Fruit fly (Drosophila melanogaster): ENCODE measurements around the gene CG6310.

The CG6310 gene

DNA sequence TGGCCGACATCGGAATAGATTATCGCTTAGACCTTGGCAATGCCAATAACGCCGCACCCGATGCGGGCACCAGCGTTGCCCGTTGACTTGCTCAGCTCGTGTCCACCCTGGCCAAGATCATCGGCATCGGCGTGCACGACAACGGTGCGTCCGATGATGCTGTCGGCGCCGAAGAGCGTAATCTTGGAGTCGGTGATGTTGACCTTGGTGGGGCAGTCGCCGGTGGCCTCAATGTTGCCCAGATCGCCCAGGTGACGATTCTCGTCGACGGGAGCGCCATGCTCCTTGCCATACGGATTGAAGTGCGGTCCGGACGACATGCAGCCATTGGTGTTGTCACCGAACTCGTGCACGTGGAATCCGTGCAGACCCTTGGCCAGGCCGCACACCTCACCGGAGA, 42.8 kb upstream of the CG6310 start (continued):
- TF ChIP-seq CG10654 (GFP tag; optimal IDR thresholded peaks at IDR 0.05): no peak
- no peak for TF ChIP-seq org-1 (GFP tag; optimal IDR thresholded peaks at IDR 0.05)
- TF ChIP-seq CG18599 (GFP tag; optimal IDR thresholded peaks at IDR 0.05): no peak
- 0 out of 2 replicates have a peak, but pooled peaks have one; percentile 16 for TF ChIP-seq CG11696 (GFP tag; IDR thresholded peaks at IDR 0.05)

DNA sequence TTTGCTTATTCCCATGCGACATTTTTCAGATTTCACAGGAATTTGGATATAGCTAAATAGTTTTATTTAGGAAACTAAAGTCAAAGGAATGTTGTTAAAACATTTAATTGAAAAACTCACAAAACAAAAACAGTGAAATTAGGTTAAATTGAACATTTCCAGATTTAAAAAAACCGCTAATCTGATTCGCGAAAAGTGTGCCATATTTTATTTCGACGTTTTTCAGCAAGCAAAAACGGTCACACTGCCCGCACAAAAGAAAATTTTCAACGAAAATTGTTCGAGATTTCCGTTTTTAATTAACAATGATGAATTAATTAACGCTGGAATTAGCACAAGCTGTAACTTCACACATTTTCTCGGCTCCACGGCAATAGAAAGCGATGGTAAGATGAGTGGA, 39.8 kb upstream of the CG6310 start, which contains the start of the genes CG34012 and emei:
CG34012 (minus strand) TSS at position 52 of the 400 bp plus-strand sequence.
emei (plus strand) TSS at position 237 of the 400 bp plus-strand sequence.
- TF ChIP-seq Dfd (GFP tag; optimal IDR thresholded peaks at IDR 0.05) (no peak), CG8359 (GFP tag; optimal IDR thresholded peaks at IDR 0.05; ENCODE audit: borderline replicate concordance) (no peak), Scr (GFP tag; IDR thresholded peaks at IDR 0.05; ENCODE audit: partially characterized antibody) (no peak), CG34422 (GFP tag; IDR thresholded peaks at IDR 0.05) (0 out of 3 replicates have a peak, but pooled peaks have one; percentile 37), ara (GFP tag; IDR thresholded peaks at IDR 0.05) (no peak), fd3F (GFP tag; optimal IDR thresholded peaks at IDR 0.05) (no peak), ash1 (GFP tag; optimal IDR thresholded peaks at IDR 0.05) (no peak), cas (GFP tag; IDR thresholded peaks at IDR 0.05) (no peak), lmd (GFP tag; IDR thresholded peaks at IDR 0.05) (no peak), pita (GFP tag; optimal IDR thresholded peaks at IDR 0.05) (no peak), Aef1 (GFP tag; IDR thresholded peaks at IDR 0.05) (no peak), CG17385 (GFP tag; optimal IDR thresholded peaks at IDR 0.05) (no peak), D19A (tag; optimal IDR thresholded peaks at IDR 0.05) (no peak), ap (GFP tag; IDR thresholded peaks at IDR 0.05) (no peak), Max (GFP tag; optimal IDR thresholded peaks at IDR 0.05) (no peak), ab (GFP tag; optimal IDR thresholded peaks at IDR 0.05) (no peak), dmrt99B (tag; optimal IDR thresholded peaks at IDR 0.05) (no peak), pzg (GFP tag; optimal IDR thresholded peaks at IDR 0.05) (peak; percentile 43), CG9797 (GFP tag; optimal IDR thresholded peaks at IDR 0.05) (peak; percentile 47), hth (optimal IDR thresholded peaks at IDR 0.05) (no peak), CG6791 (GFP tag; IDR thresholded peaks at IDR 0.05; ENCODE audit: partially characterized antibody) (no peak), Med (GFP tag) (no peak), CG14667 (GFP tag; IDR thresholded peaks at IDR 0.05) (no peak), chn (GFP tag; optimal IDR thresholded peaks at IDR 0.05) (no peak), CG3163 (GFP tag; optimal IDR thresholded peaks at IDR 0.05) (no peak), Hr3 (GFP tag; optimal IDR thresholded peaks at IDR 0.05) (no peak), zen (tag; optimal IDR thresholded peaks at IDR 0.05) (no peak), CG7357 (GFP tag; IDR thresholded peaks at IDR 0.05) (no peak), cwo (GFP tag; optimal IDR thresholded peaks at IDR 0.05) (no peak), Xbp1 (GFP tag; optimal IDR thresholded peaks at IDR 0.05) (no peak), CG1233 (GFP tag; optimal IDR thresholded peaks at IDR 0.05) (no peak), wor (GFP tag; IDR thresholded peaks at IDR 0.05) (no peak), CG34376 (GFP tag; optimal IDR thresholded peaks at IDR 0.05) (no peak), bigmax (GFP tag; optimal IDR thresholded peaks at IDR 0.05) (peak; percentile 82), bsh (GFP tag; optimal IDR thresholded peaks at IDR 0.05) (no peak), CG14710 (tag; optimal IDR thresholded peaks at IDR 0.05) (peak; percentile 60), so (GFP tag; IDR thresholded peaks at IDR 0.05) (no peak), phol (tag; optimal IDR thresholded peaks at IDR 0.05) (peak; percentile 54), HHEX (GFP tag; optimal IDR thresholded peaks at IDR 0.05) (no peak), CG4617 (GFP tag; optimal IDR thresholded peaks at IDR 0.05; ENCODE audit: borderline replicate concordance) (peak; percentile 6), CG18262 (tag; optimal IDR thresholded peaks at IDR 0.05) (no peak), fru (optimal IDR thresholded peaks at IDR 0.05) (no peak), dysf (GFP tag; IDR thresholded peaks at IDR 0.05) (no peak), Dp (GFP tag; optimal IDR thresholded peaks at IDR 0.05) (peak; percentile 80), CG3407 (GFP tag; optimal IDR thresholded peaks at IDR 0.05) (no peak), Fer3 (tag; optimal IDR thresholded peaks at IDR 0.05) (no peak)
